Worm (Caenorhabditis elegans): Measurements from ENCODE around the gene C07G1.7.

Gene C07G1.7

DNA sequence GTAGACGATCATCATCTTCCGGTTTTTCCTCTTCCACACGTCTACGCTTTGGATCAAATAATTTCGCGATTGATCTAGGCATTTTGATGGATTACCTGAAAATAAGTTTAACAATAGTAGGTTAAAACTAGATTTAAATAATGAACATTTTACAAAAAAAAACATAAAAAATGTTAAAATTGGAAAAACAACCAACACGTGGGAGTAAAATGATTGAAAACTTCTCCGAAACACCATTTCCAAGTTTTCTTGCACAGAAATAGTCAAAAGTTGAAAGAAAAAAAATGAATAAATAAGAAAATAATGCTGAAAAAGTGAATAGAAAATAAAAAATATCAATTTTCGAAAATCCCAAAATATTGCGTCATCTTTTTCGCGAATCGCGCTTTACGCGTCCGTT lies at the start of gene C07G1.7:
Gene C07G1.7 (minus strand): TSS at position 101 of the 400 bp plus-strand sequence.
- TF ChIP-seq W03F9.2 (tag; optimal IDR thresholded peaks at IDR 0.05) (no peak), him-1 (tag; optimal IDR thresholded peaks at IDR 0.05) (no peak), dao-5 (tag; optimal IDR thresholded peaks at IDR 0.05) (no peak)

- TF ChIP-seq dao-5 (tag; optimal IDR thresholded peaks at IDR 0.05) (peak; percentile 50), him-1 (tag; optimal IDR thresholded peaks at IDR 0.05) (no peak)
These were observed 49.4 kb upstream of the C07G1.7 start, which contains the start of gene vit-6 for ce11 chrIV:8260848-8261638. vit-6 (plus strand) TSS chrIV:8261157.

DNA sequence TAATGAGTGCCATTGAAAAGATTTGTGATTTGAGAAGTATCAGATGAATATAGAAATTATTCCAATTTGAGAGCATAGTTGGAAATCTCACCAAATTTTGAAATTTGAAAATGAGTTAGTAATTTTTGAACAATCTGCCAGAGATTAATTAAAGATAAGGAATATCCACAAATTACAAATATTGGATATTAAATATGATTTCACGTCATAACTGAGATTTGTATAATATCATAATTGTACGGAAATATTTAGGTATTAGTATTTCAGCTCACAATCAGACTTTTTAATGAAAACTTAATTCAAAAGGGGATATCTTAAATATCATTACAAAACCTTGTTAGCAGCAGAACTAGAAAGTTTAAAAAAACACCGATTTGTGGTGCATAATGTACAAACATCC lies 48.3 kb upstream of the C07G1.7 start, which contains the start of gene K07H8.7:
Gene K07H8.7 (minus strand): TSS at position 101 of the 400 bp plus-strand sequence.
- TF ChIP-seq him-1 (tag; optimal IDR thresholded peaks at IDR 0.05) (no peak), dao-5 (tag; optimal IDR thresholded peaks at IDR 0.05) (no peak), W03F9.2 (tag; optimal IDR thresholded peaks at IDR 0.05) (no peak)

DNA sequence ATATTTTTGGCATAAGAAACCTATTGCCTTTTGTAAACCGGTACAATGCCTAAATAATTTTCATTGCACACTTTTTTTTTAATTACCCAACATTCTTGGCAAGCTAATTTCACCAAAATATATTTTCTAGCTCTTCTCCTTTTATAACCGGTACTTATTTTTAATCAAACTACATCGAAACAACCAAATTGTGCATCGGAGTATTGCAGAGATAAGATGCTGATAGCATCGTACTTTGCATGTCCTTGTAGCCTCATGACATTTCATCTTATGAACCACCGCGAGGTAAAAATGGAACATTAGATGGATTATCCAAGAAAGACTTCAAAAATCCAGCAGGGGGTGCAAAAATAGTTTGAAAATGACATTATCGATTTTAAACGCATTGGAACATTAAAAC lies 43.6 kb upstream of the C07G1.7 start:
- TF ChIP-seq W03F9.2 (tag; optimal IDR thresholded peaks at IDR 0.05) (no peak), dao-5 (tag; optimal IDR thresholded peaks at IDR 0.05) (no peak), him-1 (tag; optimal IDR thresholded peaks at IDR 0.05) (no peak)

- TF ChIP-seq him-1 (tag; optimal IDR thresholded peaks at IDR 0.05) (no peak), W03F9.2 (tag; optimal IDR thresholded peaks at IDR 0.05) (no peak), dao-5 (tag; optimal IDR thresholded peaks at IDR 0.05) (no peak)
These were observed 42.5 kb upstream of the C07G1.7 start for ce11 chrIV:8254193-8254592.

- TF ChIP-seq dao-5 (tag; optimal IDR thresholded peaks at IDR 0.05) = peak; percentile 91
- TF ChIP-seq W03F9.2 (tag; optimal IDR thresholded peaks at IDR 0.05) = peak; percentile 69
- peak; percentile 60 for TF ChIP-seq him-1 (tag; optimal IDR thresholded peaks at IDR 0.05)
These were observed 41.2 kb upstream of the C07G1.7 start for ce11 chrIV:8252856-8253255.

DNA sequence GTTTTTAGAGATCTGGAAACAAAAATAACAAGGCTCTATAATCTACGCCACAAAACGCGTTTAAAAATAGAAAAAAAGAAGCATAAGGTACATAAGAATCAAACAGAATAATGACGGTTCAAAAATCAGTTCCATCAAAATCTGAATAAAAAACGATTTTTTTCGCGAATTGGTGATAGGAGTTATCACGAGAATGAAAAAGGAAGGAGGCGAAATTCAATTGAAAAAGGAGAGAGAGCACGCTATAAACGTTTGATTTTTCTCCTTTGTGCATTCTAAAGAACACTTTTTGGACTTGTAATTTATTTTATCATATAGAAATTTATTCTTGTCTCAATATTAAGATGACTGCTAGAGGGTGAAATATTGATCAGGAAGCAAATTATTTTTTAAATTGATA lies 39.7 kb upstream of the C07G1.7 start:
- TF ChIP-seq him-1 (tag; optimal IDR thresholded peaks at IDR 0.05) = no peak
- TF ChIP-seq W03F9.2 (tag; optimal IDR thresholded peaks at IDR 0.05) = no peak
- TF ChIP-seq dao-5 (tag; optimal IDR thresholded peaks at IDR 0.05) = no peak

- no peak for TF ChIP-seq dao-5 (tag; optimal IDR thresholded peaks at IDR 0.05)
- no peak for TF ChIP-seq him-1 (tag; optimal IDR thresholded peaks at IDR 0.05)
- no peak for TF ChIP-seq W03F9.2 (tag; optimal IDR thresholded peaks at IDR 0.05)
These were observed 35.7 kb upstream of the C07G1.7 start for ce11 chrIV:8247341-8247740.

ce11 chrIV:8244112-8244511 lies 32.5 kb upstream of the C07G1.7 start, which contains the start of gene T09A12.1:
T09A12.1 (plus strand) TSS chrIV:8244412.
- no peak for TF ChIP-seq W03F9.2 (tag; optimal IDR thresholded peaks at IDR 0.05)
- TF ChIP-seq dao-5 (tag; optimal IDR thresholded peaks at IDR 0.05) = no peak
- TF ChIP-seq him-1 (tag; optimal IDR thresholded peaks at IDR 0.05) = no peak

DNA sequence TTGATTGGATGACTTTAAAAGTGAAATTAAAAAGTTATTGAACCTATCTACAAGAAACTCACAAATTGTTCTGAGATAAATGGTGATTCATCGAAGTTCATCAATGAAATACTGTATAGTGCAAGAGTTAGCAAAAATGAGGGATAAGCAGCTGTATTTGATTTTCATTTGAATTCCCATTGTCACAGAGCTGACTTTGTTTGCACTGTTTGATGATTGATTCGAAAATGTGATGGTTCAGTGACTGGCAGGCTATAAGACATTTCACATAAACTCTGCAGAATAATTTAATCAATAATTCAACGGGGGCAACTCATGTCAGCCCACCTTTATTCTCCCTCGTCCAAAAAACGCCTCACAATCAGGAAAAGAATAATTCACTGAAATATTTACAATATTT lies 32.0 kb upstream of the C07G1.7 start, which contains the start of gene T09A12.8:
Gene T09A12.8 (minus strand): TSS at position 101 of the 400 bp plus-strand sequence.
- TF ChIP-seq W03F9.2 (tag; optimal IDR thresholded peaks at IDR 0.05) (no peak), dao-5 (tag; optimal IDR thresholded peaks at IDR 0.05) (no peak), him-1 (tag; optimal IDR thresholded peaks at IDR 0.05) (no peak)

DNA sequence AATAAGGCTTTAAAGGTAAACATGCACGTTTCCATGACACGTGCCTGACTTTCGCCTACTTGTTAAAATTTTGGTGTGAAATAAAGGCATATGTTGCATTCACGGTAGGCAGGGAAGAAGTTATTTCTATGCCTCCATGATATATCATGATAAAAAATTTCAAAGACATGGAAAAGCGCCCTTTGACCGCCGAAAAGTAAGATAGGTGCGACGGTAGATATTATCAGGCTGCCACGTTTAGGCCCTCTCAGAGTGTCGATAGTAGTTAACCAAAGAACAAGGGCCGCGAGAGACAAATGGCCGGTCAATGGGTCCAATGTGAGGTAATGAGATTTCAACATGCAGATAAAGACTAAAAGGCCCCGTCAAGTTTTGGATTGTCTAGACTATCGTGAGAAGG lies 31.5 kb upstream of the C07G1.7 start:
- TF ChIP-seq W03F9.2 (tag; optimal IDR thresholded peaks at IDR 0.05) = no peak
- TF ChIP-seq dao-5 (tag; optimal IDR thresholded peaks at IDR 0.05) = no peak
- no peak for TF ChIP-seq him-1 (tag; optimal IDR thresholded peaks at IDR 0.05)

DNA sequence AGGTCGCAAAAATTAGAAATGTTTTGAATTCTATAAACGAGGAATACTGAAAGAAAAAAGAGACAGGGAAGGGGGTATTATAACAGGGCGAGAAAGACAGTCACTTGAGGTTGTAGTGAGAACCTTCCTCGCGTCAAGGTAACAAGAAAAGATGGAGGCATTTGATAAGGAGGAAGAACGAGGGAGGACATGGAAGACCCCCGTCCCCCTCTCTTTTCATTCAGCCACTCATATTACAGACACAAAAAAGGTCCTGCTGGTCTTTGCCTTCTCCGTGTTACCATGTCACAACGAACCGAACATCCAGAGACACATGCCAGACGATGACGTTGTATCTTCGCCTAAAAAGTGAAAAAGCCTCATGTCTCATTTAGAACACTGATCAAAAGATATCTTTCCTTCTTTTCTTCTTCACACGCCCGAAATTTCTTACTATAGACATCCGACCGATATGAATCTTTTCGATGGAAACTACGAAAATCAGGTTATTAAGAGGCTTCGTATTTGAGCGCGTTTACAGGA lies 29.7 kb upstream of the C07G1.7 start:
- TF ChIP-seq dao-5 (tag; optimal IDR thresholded peaks at IDR 0.05) (no peak), him-1 (tag; optimal IDR thresholded peaks at IDR 0.05) (no peak), W03F9.2 (tag; optimal IDR thresholded peaks at IDR 0.05) (no peak)

ce11 chrIV:8239584-8239983 lies 27.9 kb upstream of the C07G1.7 start:
- no peak for TF ChIP-seq dao-5 (tag; optimal IDR thresholded peaks at IDR 0.05)
- no peak for TF ChIP-seq him-1 (tag; optimal IDR thresholded peaks at IDR 0.05)
- TF ChIP-seq W03F9.2 (tag; optimal IDR thresholded peaks at IDR 0.05) = no peak

DNA sequence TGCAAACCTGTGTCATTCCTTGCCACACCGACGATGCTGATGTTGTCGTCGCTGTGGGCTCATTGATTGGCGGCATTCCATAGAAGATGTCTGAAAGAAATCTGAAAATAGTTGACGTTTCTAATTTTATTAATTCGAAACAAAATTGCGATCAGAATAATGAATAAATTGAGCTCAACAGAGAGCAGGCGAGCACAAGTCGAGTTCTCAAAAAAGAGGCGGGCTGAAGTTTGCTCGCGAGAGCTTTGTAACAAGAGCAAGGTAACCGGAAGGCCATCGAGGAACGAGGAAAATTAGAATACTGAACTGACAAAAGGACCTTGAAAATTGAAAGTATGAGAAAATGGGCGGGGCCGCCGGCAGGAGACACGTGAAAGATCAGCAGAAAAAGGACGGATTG lies 24.9 kb upstream of the C07G1.7 start, which contains the start of gene nhr-66:
Gene nhr-66 (minus strand): TSS at position 101 of the 400 bp plus-strand sequence.
- no peak for TF ChIP-seq W03F9.2 (tag; optimal IDR thresholded peaks at IDR 0.05)
- no peak for TF ChIP-seq him-1 (tag; optimal IDR thresholded peaks at IDR 0.05)
- TF ChIP-seq dao-5 (tag; optimal IDR thresholded peaks at IDR 0.05) = no peak

Data from whole organism, L4/young adult.